Worm (Caenorhabditis elegans) whole organism, early embryonic: ENCODE data around the gene R07E5.19.

Experiments
- F13C5.2 ChIP-seq: sonication (generic microtip); optimal IDR thresholded peaks from 2 replicates; lab custom pipeline; 2017; ENCODE audit warnings: mild to moderate bottlenecking, missing genetic modification characterization, inconsistent platforms, missing compliant biosample characterization
- ama-1 ChIP-seq: fragments of 150-350 bp; optimal IDR thresholded peaks from 2 replicates; lab custom pipeline; 2014
- ceh-13 ChIP-seq: fragments of 200-800 bp; sonication (Bioruptor generic); optimal IDR thresholded peaks from 2 replicates; lab custom pipeline; 2018; ENCODE audit warnings: mild to moderate bottlenecking, missing genetic modification characterization, missing compliant biosample characterization
- flt-1 ChIP-seq: fragments of 200-800 bp; sonication (Bioruptor generic); IDR thresholded peaks from 2 replicates; pipeline ENCODE4 v1.3.6; 2022; ENCODE audit warnings: missing genetic modification characterization, missing compliant biosample characterization
- hmbx-1 ChIP-seq: sonication (generic microtip); optimal IDR thresholded peaks from 2 replicates; lab custom pipeline; 2016; ENCODE audit warnings: mild to moderate bottlenecking, missing genetic modification characterization, missing compliant biosample characterization
- hmg-4 ChIP-seq: fragments of 200-800 bp; sonication (Bioruptor generic); optimal IDR thresholded peaks from 2 replicates; lab custom pipeline; 2018; ENCODE audit warnings: mild to moderate bottlenecking, missing genetic modification characterization, missing compliant biosample characterization
- hnd-1 ChIP-seq: sonication (generic microtip); optimal IDR thresholded peaks from 2 replicates; lab custom pipeline; 2016; ENCODE audit warnings: missing genetic modification characterization, missing compliant biosample characterization
- pes-1 ChIP-seq: fragments of 200-800 bp; sonication (Bioruptor generic); IDR thresholded peaks from 2 replicates; pipeline ENCODE4 v1.3.6; 2022; ENCODE audit warnings: missing genetic modification reagents, missing genetic modification characterization, missing compliant biosample characterization
- scrt-1 ChIP-seq: fragments of 200-800 bp; sonication (Bioruptor generic); IDR thresholded peaks from 2 replicates; pipeline ENCODE4 v1.3.6; 2022; ENCODE audit warnings: missing genetic modification characterization, missing compliant biosample characterization
- tbx-11 ChIP-seq: fragments of 200-800 bp; sonication (Bioruptor generic); IDR thresholded peaks from 2 replicates; pipeline ENCODE4 v1.3.6; 2022; ENCODE audit warnings: missing genetic modification characterization, missing compliant biosample characterization

- TF ChIP-seq hnd-1 (no peak), scrt-1 (no peak), pes-1 (no peak), tbx-11 (no peak), ceh-13 (no peak), flt-1 (GFP tag; lab: Robert Waterston, UW) (no peak), ama-1 (lab: Kevin White, UChicago) (no peak), F13C5.2 (tag; lab: Kevin White, UChicago) (no peak), hmbx-1 (tag; lab: Kevin White, UChicago) (no peak), hmg-4 (GFP tag; lab: Kevin White, UChicago) (no peak)
Measured at ce11 chrIII:4379717-4380116, 38.1 kb downstream of the R07E5.19 start, which contains the start of gene B0284.3.
